Worm (Caenorhabditis elegans): ENCODE results near the gene srw-136.

srw-136 gene

ce11 chrV:2971307-2971999 is 38.9 kb downstream of the srw-136 start, which contains the start of gene srw-129:
srw-129 (plus strand) TSS chrV:2971949.
- no peak for TF ChIP-seq flt-1 (GFP tag; IDR thresholded peaks at IDR 0.05)
- no peak for TF ChIP-seq tab-1 (GFP tag; IDR thresholded peaks at IDR 0.05)
- no peak for TF ChIP-seq T22C8.4 (GFP tag; IDR thresholded peaks at IDR 0.05)
- no peak for TF ChIP-seq cog-1 (tag; optimal IDR thresholded peaks at IDR 0.05)
- TF ChIP-seq ztf-29 (GFP tag; IDR thresholded peaks at IDR 0.05) = no peak
- TF ChIP-seq klf-2 (GFP tag; conservative IDR thresholded peaks at IDR 0.05) = no peak
- no peak for TF ChIP-seq ref-1 (GFP tag; conservative IDR thresholded peaks at IDR 0.05)
- TF ChIP-seq ztf-23 (GFP tag; IDR thresholded peaks at IDR 0.05) = no peak
- no peak for TF ChIP-seq med-1 (GFP tag; optimal IDR thresholded peaks at IDR 0.05; ENCODE audit: insufficient read depth)

DNA sequence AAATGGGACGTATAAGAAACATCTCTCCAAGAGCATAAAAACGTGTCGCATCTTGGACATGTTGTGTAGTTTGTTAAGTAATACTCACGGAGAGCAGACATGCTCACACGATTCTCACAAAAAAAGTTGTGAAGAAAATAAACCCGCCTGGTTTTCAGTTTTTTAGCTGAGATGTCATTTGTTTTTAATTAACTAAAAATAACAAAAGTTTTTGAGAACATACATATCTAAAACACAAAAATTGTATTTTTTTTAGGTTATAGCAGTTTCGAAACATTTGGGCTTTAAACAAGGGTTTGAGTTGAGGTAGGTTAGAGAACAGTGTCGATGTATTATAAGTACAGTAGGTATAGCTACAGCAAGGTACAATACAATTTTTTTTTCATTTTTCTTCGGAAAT is 45.6 kb downstream of the srw-136 start, which contains the start of gene srh-88:
TSS of gene srh-88 (minus strand) at position 101 of the 400 bp plus-strand sequence.
- no peak for TF ChIP-seq flt-1 (GFP tag; IDR thresholded peaks at IDR 0.05)
- TF ChIP-seq tab-1 (GFP tag; IDR thresholded peaks at IDR 0.05) = no peak
- no peak for TF ChIP-seq cog-1 (tag; optimal IDR thresholded peaks at IDR 0.05)
- TF ChIP-seq ref-1 (GFP tag; conservative IDR thresholded peaks at IDR 0.05) = no peak

ce11 chrV:2962960-2963359 is 47.4 kb downstream of the srw-136 start, which contains the start of gene srw-138:
srw-138 (minus strand) TSS chrV:2963060.
- no peak for TF ChIP-seq klf-2 (GFP tag; conservative IDR thresholded peaks at IDR 0.05)
- TF ChIP-seq med-1 (GFP tag; optimal IDR thresholded peaks at IDR 0.05; ENCODE audit: insufficient read depth) = no peak
- TF ChIP-seq ztf-23 (GFP tag; IDR thresholded peaks at IDR 0.05) = no peak
- TF ChIP-seq ref-1 (GFP tag; conservative IDR thresholded peaks at IDR 0.05) = no peak
- no peak for TF ChIP-seq ztf-29 (GFP tag; IDR thresholded peaks at IDR 0.05)
- TF ChIP-seq T22C8.4 (GFP tag; IDR thresholded peaks at IDR 0.05) = no peak
- no peak for TF ChIP-seq tab-1 (GFP tag; IDR thresholded peaks at IDR 0.05)
- TF ChIP-seq flt-1 (GFP tag; IDR thresholded peaks at IDR 0.05) = no peak

DNA sequence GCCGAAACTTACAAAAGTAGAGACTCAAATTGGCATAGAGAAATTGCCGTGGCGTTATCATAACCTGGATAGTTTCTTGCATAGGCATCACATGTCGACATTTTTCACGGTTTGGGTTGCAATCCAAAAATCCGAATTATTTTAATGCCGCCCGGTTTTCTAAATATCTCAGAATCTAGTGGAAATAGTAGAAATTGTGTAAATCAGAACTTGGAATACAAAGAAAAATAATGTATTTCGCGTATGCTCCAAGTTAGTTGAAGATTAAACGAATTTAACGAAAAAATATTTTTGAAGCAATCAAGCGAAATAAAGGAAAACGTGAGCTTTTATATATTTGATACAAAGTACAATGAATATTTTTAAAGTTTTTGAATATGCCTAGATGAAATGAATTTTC is 49.5 kb downstream of the srw-136 start, which contains the start of gene srw-144:
TSS of gene srw-144 (minus strand) at position 101 of the 400 bp plus-strand sequence.
- TF ChIP-seq ref-1 (GFP tag; conservative IDR thresholded peaks at IDR 0.05) (no peak), T22C8.4 (GFP tag; IDR thresholded peaks at IDR 0.05) (no peak)

Data from whole organism, midembryonic.